Fruit fly (Drosophila melanogaster) whole organism, prepupa: ENCODE results near the gene Drsl3.

Source experiments
- CG10631 ChIP-seq: fragments of 200-800 bp; sonication (Bioruptor generic); optimal IDR thresholded peaks from 2 replicates; lab custom pipeline; 2016; ENCODE audit warnings: missing biosample characterization, missing genetic modification characterization
- CG10669 ChIP-seq: fragments of 200-800 bp; sonication (Bioruptor generic); optimal IDR thresholded peaks from 3 replicates; lab custom pipeline; 2018; ENCODE audit warnings: missing biosample characterization, mild to moderate bottlenecking, missing genetic modification characterization, moderate library complexity
- CG11294 ChIP-seq: fragments of 200-800 bp; sonication (Bioruptor generic); IDR thresholded peaks from 2 replicates; pipeline ENCODE4 v1.3.6; 2022; ENCODE audit warnings: missing biosample characterization, missing genetic modification characterization
- CG11762 ChIP-seq: fragments of 200-800 bp; sonication (Bioruptor generic); optimal IDR thresholded peaks from 3 replicates; lab custom pipeline; 2016; ENCODE audit warnings: missing biosample characterization, missing genetic modification characterization; ENCODE audit not compliant: insufficient read depth
- CG11902 ChIP-seq: fragments of 200-800 bp; sonication (Bioruptor generic); optimal IDR thresholded peaks from 3 replicates; lab custom pipeline; 2016; ENCODE audit warnings: missing biosample characterization, missing genetic modification characterization
- CG15336 ChIP-seq: fragments of 200-800 bp; sonication (Bioruptor generic); IDR thresholded peaks from 2 replicates; pipeline ENCODE4 v1.3.6; 2022; ENCODE audit warnings: missing biosample characterization, missing genetic modification characterization
- CG16779 ChIP-seq: fragments of 200-800 bp; sonication (Bioruptor generic); optimal IDR thresholded peaks from 3 replicates; lab custom pipeline; 2017; ENCODE audit warnings: missing biosample characterization, mild to moderate bottlenecking, missing genetic modification characterization
- CG3032 ChIP-seq: fragments of 200-800 bp; optimal IDR thresholded peaks from 2 replicates; lab custom pipeline; 2019; ENCODE audit warnings: missing biosample characterization, mild to moderate bottlenecking, missing genetic modification characterization, moderate library complexity
- CG32006 ChIP-seq: fragments of 200-800 bp; sonication (Bioruptor generic); optimal IDR thresholded peaks from 3 replicates; lab custom pipeline; 2017; ENCODE audit warnings: missing biosample characterization, mild to moderate bottlenecking, missing genetic modification characterization
- CG34406 ChIP-seq: fragments of 200-800 bp; sonication (Bioruptor generic); optimal IDR thresholded peaks from 3 replicates; lab custom pipeline; 2016; ENCODE audit warnings: missing biosample characterization, missing genetic modification characterization
- CG3919 ChIP-seq: fragments of 200-800 bp; sonication (Bioruptor generic); optimal IDR thresholded peaks from 3 replicates; lab custom pipeline; 2016; ENCODE audit warnings: missing biosample characterization, missing genetic modification characterization
- CG4318 ChIP-seq: fragments of 200-800 bp; sonication (Bioruptor generic); optimal IDR thresholded peaks from 3 replicates; lab custom pipeline; 2017; ENCODE audit warnings: missing biosample characterization, mild to moderate bottlenecking, missing genetic modification characterization
- CG6163 ChIP-seq: fragments of 200-800 bp; sonication (Bioruptor generic); IDR thresholded peaks from 3 replicates; pipeline ENCODE4 v1.3.6; 2022; ENCODE audit warnings: missing biosample characterization, missing genetic modification characterization
- CG6276 ChIP-seq: fragments of 200-800 bp; sonication (Bioruptor generic); optimal IDR thresholded peaks from 2 replicates; lab custom pipeline; 2017; ENCODE audit warnings: missing biosample characterization, mild to moderate bottlenecking, missing genetic modification characterization
- CG6792 ChIP-seq: fragments of 200-800 bp; sonication (Bioruptor generic); optimal IDR thresholded peaks from 3 replicates; lab custom pipeline; 2016; ENCODE audit warnings: missing biosample characterization, missing genetic modification characterization
- CG6808 ChIP-seq: fragments of 200-800 bp; sonication (Bioruptor generic); optimal IDR thresholded peaks from 3 replicates; lab custom pipeline; 2017; ENCODE audit warnings: missing biosample characterization, missing genetic modification characterization, mild to moderate bottlenecking, moderate library complexity, missing genetic modification reagents
- CG7368 ChIP-seq: fragments of 200-800 bp; sonication (Bioruptor generic); optimal IDR thresholded peaks from 3 replicates; lab custom pipeline; 2016; ENCODE audit warnings: missing biosample characterization, missing genetic modification characterization
- CG8119 ChIP-seq: fragments of 200-800 bp; sonication (Bioruptor generic); IDR thresholded peaks from 3 replicates; pipeline ENCODE4 v1.3.6; 2022; ENCODE audit warnings: missing biosample characterization, missing genetic modification characterization
- CG8319 ChIP-seq: fragments of 200-800 bp; sonication (Bioruptor generic); optimal IDR thresholded peaks from 3 replicates; lab custom pipeline; 2016; ENCODE audit warnings: missing biosample characterization, missing genetic modification characterization
- CG8632 ChIP-seq: fragments of 200-800 bp; sonication (Bioruptor generic); optimal IDR thresholded peaks from 3 replicates; lab custom pipeline; 2016; ENCODE audit warnings: missing biosample characterization, missing genetic modification characterization
- CG9139 ChIP-seq: fragments of 200-800 bp; sonication (Bioruptor generic); optimal IDR thresholded peaks from 3 replicates; lab custom pipeline; 2017; ENCODE audit warnings: missing biosample characterization, mild to moderate bottlenecking, missing genetic modification characterization
- Eip75B ChIP-seq: fragments of 200-800 bp; sonication (Bioruptor generic); optimal IDR thresholded peaks from 3 replicates; lab custom pipeline; 2016; ENCODE audit warnings: missing biosample characterization, missing genetic modification characterization
- Eip78C ChIP-seq: fragments of 200-800 bp; sonication (Bioruptor generic); peaks from one replicate; lab custom pipeline; 2016; ENCODE audit warnings: missing biosample characterization, missing genetic modification characterization
- Eip93F ChIP-seq: fragments of 200-800 bp; sonication (Bioruptor generic); optimal IDR thresholded peaks from 2 replicates; lab custom pipeline; 2016; ENCODE audit warnings: missing biosample characterization, mild to moderate bottlenecking, missing genetic modification characterization
- Ets21C ChIP-seq: fragments of 200-800 bp; sonication (Bioruptor generic); optimal IDR thresholded peaks from 3 replicates; lab custom pipeline; 2016; ENCODE audit warnings: missing biosample characterization, missing genetic modification characterization
- Ets96B ChIP-seq: fragments of 200-800 bp; optimal IDR thresholded peaks from 2 replicates; lab custom pipeline; 2019; ENCODE audit warnings: missing biosample characterization, mild to moderate bottlenecking, missing genetic modification characterization, moderate library complexity
- Gug ChIP-seq: fragments of 200-800 bp; sonication (Bioruptor generic); IDR thresholded peaks from 2 replicates; pipeline ENCODE4 v1.3.6; 2022; ENCODE audit warnings: missing biosample characterization, missing genetic modification characterization
- Hr38 ChIP-seq: sonication (Bioruptor generic); optimal IDR thresholded peaks from 2 replicates; lab custom pipeline; 2016; ENCODE audit warnings: missing biosample characterization, missing genetic modification characterization
- Hr39 ChIP-seq: fragments of 200-800 bp; sonication (Bioruptor generic); optimal IDR thresholded peaks from 2 replicates; lab custom pipeline; 2016; ENCODE audit warnings: missing biosample characterization, missing genetic modification characterization
- Hr4 ChIP-seq: fragments of 200-800 bp; sonication (Bioruptor generic); optimal IDR thresholded peaks from 3 replicates; lab custom pipeline; 2016; ENCODE audit warnings: missing biosample characterization, missing genetic modification characterization
- Smox ChIP-seq: fragments of 200-800 bp; sonication (Bioruptor generic); optimal IDR thresholded peaks from 3 replicates; lab custom pipeline; 2016; ENCODE audit warnings: missing biosample characterization, missing genetic modification characterization
- Sox102F ChIP-seq: fragments of 200-800 bp; sonication (Bioruptor generic); optimal IDR thresholded peaks from 2 replicates; lab custom pipeline; 2016; ENCODE audit warnings: missing biosample characterization, mild to moderate bottlenecking, missing genetic modification characterization
- Sox15 ChIP-seq: fragments of 200-800 bp; sonication (Bioruptor generic); optimal IDR thresholded peaks from 3 replicates; lab custom pipeline; 2016; ENCODE audit warnings: missing biosample characterization, missing genetic modification characterization
- acj6 ChIP-seq: fragments of 200-800 bp; sonication (Bioruptor generic); optimal IDR thresholded peaks from 3 replicates; lab custom pipeline; 2016; ENCODE audit warnings: missing biosample characterization, missing genetic modification characterization
- cyc ChIP-seq: fragments of 200-800 bp; sonication (Bioruptor generic); optimal IDR thresholded peaks from 3 replicates; lab custom pipeline; 2016; ENCODE audit warnings: missing biosample characterization, missing genetic modification characterization
- dac ChIP-seq: fragments of 200-800 bp; sonication (Bioruptor generic); optimal IDR thresholded peaks from 2 replicates; lab custom pipeline; 2017; ENCODE audit warnings: missing biosample characterization, mild to moderate bottlenecking, missing genetic modification characterization
- dsx ChIP-seq: fragments of 200-800 bp; optimal IDR thresholded peaks from 3 replicates; lab custom pipeline; 2019; ENCODE audit warnings: missing biosample characterization, mild to moderate bottlenecking, missing genetic modification characterization, moderate library complexity; ENCODE audit not compliant: poor library complexity, severe bottlenecking
- fd59A ChIP-seq: fragments of 200-800 bp; sonication (Bioruptor generic); optimal IDR thresholded peaks from 2 replicates; lab custom pipeline; 2017; ENCODE audit warnings: missing biosample characterization, mild to moderate bottlenecking, missing genetic modification characterization, missing genetic modification reagents
- fd85E ChIP-seq: fragments of 200-800 bp; sonication (Bioruptor generic); optimal IDR thresholded peaks from 3 replicates; lab custom pipeline; 2016; ENCODE audit warnings: missing biosample characterization, missing genetic modification characterization
- fkh ChIP-seq: fragments of 200-800 bp; sonication (Bioruptor generic); optimal IDR thresholded peaks from 3 replicates; lab custom pipeline; 2017; ENCODE audit warnings: missing biosample characterization, mild to moderate bottlenecking, missing genetic modification characterization, moderate library complexity
- lz ChIP-seq: fragments of 200-800 bp; sonication (Bioruptor generic); optimal IDR thresholded peaks from 3 replicates; lab custom pipeline; 2016; ENCODE audit warnings: missing biosample characterization, missing genetic modification characterization
- pdm3 ChIP-seq: fragments of 200-800 bp; sonication (Bioruptor generic); optimal IDR thresholded peaks from 3 replicates; lab custom pipeline; 2016; ENCODE audit warnings: missing biosample characterization, missing genetic modification characterization
- salr ChIP-seq, 2 experiments: fragments of 200-800 bp; sonication (Bioruptor generic); optimal IDR thresholded peaks; 3 replicates each; lab custom pipeline; 2016 to 2018; ENCODE audit warnings: missing biosample characterization in 2 of 2, missing genetic modification characterization in 2 of 2, mild to moderate bottlenecking in 1 of 2
- spab ChIP-seq: fragments of 200-800 bp; sonication (Bioruptor generic); optimal IDR thresholded peaks from 2 replicates; lab custom pipeline; 2017; ENCODE audit warnings: missing biosample characterization, mild to moderate bottlenecking, missing genetic modification characterization, missing genetic modification reagents
- ss ChIP-seq, 2 experiments: fragments of 200-800 bp; sonication (Bioruptor generic); optimal IDR thresholded peaks; 2 replicates in 1 of 2; 3 replicates in 1 of 2; lab custom pipeline; 2017 to 2018; ENCODE audit warnings: mild to moderate bottlenecking in 2 of 2, missing biosample characterization in 2 of 2, missing genetic modification characterization in 2 of 2, moderate library complexity in 1 of 2
- svp ChIP-seq: fragments of 200-800 bp; sonication (Bioruptor generic); peaks from one replicate; lab custom pipeline; 2016; ENCODE audit warnings: missing biosample characterization, missing genetic modification characterization
- topi ChIP-seq: fragments of 200-800 bp; sonication (Bioruptor generic); optimal IDR thresholded peaks from 3 replicates; lab custom pipeline; 2016; ENCODE audit warnings: missing biosample characterization, missing genetic modification characterization
- vri ChIP-seq: fragments of 200-800 bp; sonication (Bioruptor generic); optimal IDR thresholded peaks from 3 replicates; lab custom pipeline; 2016; ENCODE audit warnings: missing biosample characterization, mild to moderate bottlenecking, missing genetic modification characterization

Drsl3 gene

dm6 chr3L:3300345-3300744 lies 14.5 kb upstream of the Drsl3 start (continued):
- peak; percentile 42 for TF ChIP-seq CG7368
- TF ChIP-seq cyc (GFP tag; lab: Kevin White, UChicago): peak; percentile 78
- TF ChIP-seq CG6276 (GFP tag; lab: Kevin White, UChicago): peak; percentile 31
- TF ChIP-seq Sox102F (GFP tag; lab: Kevin White, UChicago): peak; percentile 69
- no peak for TF ChIP-seq salr (GFP tag; optimal IDR thresholded peaks at IDR 0.05; lab: Kevin White, UChicago)
- no peak for TF ChIP-seq Hr38 (GFP tag; lab: Kevin White, UChicago)
- TF ChIP-seq Ets21C (GFP tag; lab: Kevin White, UChicago): peak; percentile 35
- TF ChIP-seq Eip93F (GFP tag; lab: Kevin White, UChicago): no peak
- peak; percentile 53 for TF ChIP-seq Hr4 (GFP tag; lab: Kevin White, UChicago)
- TF ChIP-seq Smox (GFP tag; lab: Kevin White, UChicago): peak; percentile 50
- TF ChIP-seq spab: no peak
- no peak for TF ChIP-seq fd85E (GFP tag; lab: Kevin White, UChicago)
- peak; percentile 28 for TF ChIP-seq Ets96B
- TF ChIP-seq Gug (GFP tag; lab: Robert Waterston, UW): no peak
- peak; percentile 13 for TF ChIP-seq acj6
- TF ChIP-seq dsx (GFP tag; lab: Kevin White, UChicago): no peak
- no peak for TF ChIP-seq CG9139 (GFP tag; lab: Kevin White, UChicago)
- TF ChIP-seq CG11762: peak; percentile 14
- TF ChIP-seq dac (GFP tag; lab: Kevin White, UChicago): no peak
- TF ChIP-seq CG10669 (GFP tag; lab: Kevin White, UChicago): no peak
- peak; percentile 43 for TF ChIP-seq CG11902
- peak; percentile 69 for TF ChIP-seq Eip78C (GFP tag; lab: Kevin White, UChicago)
- no peak for TF ChIP-seq Eip75B
- TF ChIP-seq CG8632: no peak
- no peak for TF ChIP-seq CG16779 (tag; lab: Kevin White, UChicago)
- TF ChIP-seq svp (GFP tag; lab: Kevin White, UChicago): peak; percentile 84
- TF ChIP-seq CG8319 (GFP tag; lab: Kevin White, UChicago): no peak
- TF ChIP-seq lz: peak; percentile 67
- TF ChIP-seq Sox15 (GFP tag; lab: Kevin White, UChicago): no peak
- TF ChIP-seq CG4318 (GFP tag; lab: Kevin White, UChicago): no peak
- peak; percentile 33 for TF ChIP-seq CG10631
- TF ChIP-seq pdm3 (GFP tag; lab: Kevin White, UChicago): peak; percentile 33
- no peak for TF ChIP-seq CG11294 (GFP tag; lab: Robert Waterston, UW)
- peak; percentile 57 for TF ChIP-seq CG6792 (GFP tag; lab: Kevin White, UChicago)
- TF ChIP-seq fd59A: no peak
- peak; percentile 64 for TF ChIP-seq CG3919 (GFP tag; lab: Kevin White, UChicago)
- TF ChIP-seq CG34406: peak; percentile 47
- TF ChIP-seq Hr39 (GFP tag; lab: Kevin White, UChicago): peak; percentile 59

dm6 chr3L:3301171-3301738 lies 13.5 kb upstream of the Drsl3 start:
- TF ChIP-seq ss (GFP tag; optimal IDR thresholded peaks at IDR 0.05; lab: Kevin White, UChicago) (no peak), Eip93F (GFP tag; lab: Kevin White, UChicago) (no peak), CG6276 (GFP tag; lab: Kevin White, UChicago) (peak; percentile 77), CG4318 (GFP tag; lab: Kevin White, UChicago) (peak; percentile 53), CG11294 (GFP tag; lab: Robert Waterston, UW) (peak; percentile 43; the same call in 1 of the 2 replicates), vri (GFP tag; lab: Kevin White, UChicago) (peak; percentile 66), fkh (peak; percentile 92), CG8319 (GFP tag; lab: Kevin White, UChicago) (no peak), CG6163 (peak; percentile 59; the same call in 2 of the 3 replicates), Hr38 (GFP tag; lab: Kevin White, UChicago) (no peak), Eip75B (peak; percentile 19), Smox (GFP tag; lab: Kevin White, UChicago) (peak; percentile 14), CG32006 (GFP tag; lab: Kevin White, UChicago) (peak; percentile 74), topi (GFP tag; lab: Kevin White, UChicago) (peak; percentile 27), svp (GFP tag; lab: Kevin White, UChicago) (peak; percentile 62), Gug (GFP tag; lab: Robert Waterston, UW) (peak; percentile 59), CG8119 (GFP tag; lab: Robert Waterston, UW) (peak; percentile 80), CG6808 (no peak), dsx (GFP tag; lab: Kevin White, UChicago) (no peak), Ets96B (peak; percentile 4), CG15336 (GFP tag; lab: Robert Waterston, UW) (peak; percentile 83), acj6 (peak; percentile 20), Eip78C (GFP tag; lab: Kevin White, UChicago) (peak; percentile 61), salr (GFP tag; optimal IDR thresholded peaks at IDR 0.05; lab: Kevin White, UChicago) (peak in 1 of 2 experiments; percentile 69), CG3032 (no peak), CG10631 (peak; percentile 29), dac (GFP tag; lab: Kevin White, UChicago) (peak; percentile 12), spab (no peak)
